Fruit fly (Drosophila melanogaster) whole organism: ENCODE measurements around the gene Ca-beta.
A peak's percentile ranks its signal among the peaks of the same experiment; 100 is the strongest.

Source experiments
- CG8478 ChIP-seq: fragments of >200 bp; optimal IDR thresholded peaks from 2 replicates; lab custom pipeline; 2018; ENCODE audit warnings: inconsistent platforms
- Dll ChIP-seq: fragments of >200 bp; optimal IDR thresholded peaks from 2 replicates; lab custom pipeline; 2017
- EcR ChIP-seq, 2 experiments: fragments of >200 bp; optimal IDR thresholded peaks; 2 replicates each; lab custom pipeline; 2017; ENCODE audit warnings: missing biosample characterization in 2 of 2, missing genetic modification characterization in 2 of 2, missing genetic modification reagents in 2 of 2
- pan ChIP-seq: fragments of >200 bp; optimal IDR thresholded peaks from 2 replicates; lab custom pipeline; 2017
- psq ChIP-seq: fragments of >200 bp; optimal IDR thresholded peaks from 2 replicates; lab custom pipeline; 2017
- usp ChIP-seq: fragments of >200 bp; optimal IDR thresholded peaks from 2 replicates; lab custom pipeline; 2017; ENCODE audit warnings: missing biosample characterization, missing genetic modification characterization, mixed read lengths

The Ca-beta gene

DNA sequence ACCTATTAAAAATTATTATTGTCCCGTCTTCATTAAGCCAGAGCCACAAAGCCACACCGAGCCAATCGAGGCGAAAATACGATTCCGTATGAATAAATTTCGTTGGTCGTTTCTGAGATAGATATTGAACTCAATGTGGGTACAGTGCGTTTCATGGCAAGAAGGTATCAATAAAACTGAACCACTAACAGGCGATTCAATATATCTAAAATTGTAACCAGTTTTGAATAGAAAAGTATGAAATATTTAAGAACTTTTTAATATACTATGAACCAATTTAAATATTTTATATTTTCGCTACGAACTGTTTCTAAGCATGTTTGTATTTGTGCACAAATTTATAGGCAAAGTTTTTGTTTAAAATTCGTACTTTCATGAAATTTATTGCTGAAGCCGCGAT lies 4.3 kb downstream of the Ca-beta start:
- no peak for TF ChIP-seq Dll
- no peak for TF ChIP-seq pan (lab: Kevin White, UChicago)
- TF ChIP-seq CG8478 = no peak
- TF ChIP-seq EcR (GFP tag; optimal IDR thresholded peaks at IDR 0.05; lab: Kevin White, UChicago) = no peak
- no peak for TF ChIP-seq psq (lab: Kevin White, UChicago)
- no peak for TF ChIP-seq usp (GFP tag; lab: Kevin White, UChicago)

DNA sequence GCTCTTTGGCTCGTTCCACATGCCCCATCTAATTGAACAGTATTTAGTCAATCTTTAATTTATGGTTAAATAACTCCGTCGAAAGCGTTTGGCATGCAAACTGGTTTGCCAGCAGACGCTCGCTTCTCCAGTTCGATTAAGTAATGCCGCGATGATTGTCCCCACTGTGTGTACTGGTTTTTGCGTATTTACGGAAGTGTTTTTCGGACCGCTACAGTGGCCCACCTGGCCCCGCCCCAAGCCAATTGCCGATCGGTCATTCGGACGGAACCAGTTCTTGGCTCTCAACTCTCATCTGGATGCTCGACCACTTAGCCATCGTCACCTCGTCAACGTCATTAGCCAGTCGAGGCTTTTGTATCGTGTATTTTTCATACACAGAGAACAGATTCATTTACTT lies 6.6 kb downstream of the Ca-beta start:
- no peak for TF ChIP-seq EcR (GFP tag; optimal IDR thresholded peaks at IDR 0.05; lab: Kevin White, UChicago)
- no peak for TF ChIP-seq psq (lab: Kevin White, UChicago)
- no peak for TF ChIP-seq Dll
- no peak for TF ChIP-seq pan (lab: Kevin White, UChicago)
- no peak for TF ChIP-seq CG8478
- TF ChIP-seq usp (GFP tag; lab: Kevin White, UChicago) = no peak

DNA sequence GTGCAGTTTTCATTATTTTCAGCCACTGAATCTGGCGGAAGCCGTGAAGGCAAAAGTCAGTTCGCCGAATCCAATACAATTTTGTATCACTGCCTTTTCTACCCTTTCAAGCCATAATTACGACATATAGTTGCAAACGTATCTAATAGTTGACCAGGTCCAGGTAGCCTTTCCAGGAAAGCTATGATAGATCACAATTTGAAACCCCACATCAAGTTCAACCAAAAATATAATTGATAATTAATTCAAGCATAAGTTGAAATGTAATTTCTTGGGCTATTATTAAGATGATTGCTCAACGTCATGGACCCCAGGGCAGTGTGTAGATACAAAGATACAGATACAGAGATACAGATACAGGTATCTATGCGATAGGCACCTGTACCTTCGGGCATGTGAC lies 7.1 kb downstream of the Ca-beta start:
- no peak for TF ChIP-seq psq (lab: Kevin White, UChicago)
- TF ChIP-seq EcR (GFP tag; optimal IDR thresholded peaks at IDR 0.05; lab: Kevin White, UChicago) = no peak
- no peak for TF ChIP-seq pan (lab: Kevin White, UChicago)
- TF ChIP-seq Dll = no peak
- TF ChIP-seq CG8478 = no peak
- TF ChIP-seq usp (GFP tag; lab: Kevin White, UChicago) = no peak

DNA sequence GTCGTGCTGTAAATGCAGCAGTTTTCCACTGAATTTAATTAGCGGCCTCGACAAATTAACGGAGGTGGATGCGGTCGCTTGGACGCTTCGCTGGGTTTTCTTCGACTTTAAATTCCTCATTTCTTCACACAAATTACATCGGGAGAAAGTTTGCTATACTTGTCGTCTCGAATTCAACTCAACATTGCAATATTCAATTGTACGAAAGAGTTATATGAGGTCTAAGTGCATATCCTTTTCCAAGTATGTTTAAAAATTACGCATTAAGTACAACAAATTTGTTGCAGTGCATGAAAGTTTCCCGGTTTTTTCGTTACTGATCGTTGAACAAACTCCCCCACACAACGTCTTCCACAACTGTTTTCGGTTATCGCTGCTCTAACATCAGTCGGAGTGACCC lies 10.7 kb downstream of the Ca-beta start:
- TF ChIP-seq psq (lab: Kevin White, UChicago) (no peak), usp (GFP tag; lab: Kevin White, UChicago) (no peak), CG8478 (no peak), EcR (GFP tag; optimal IDR thresholded peaks at IDR 0.05; lab: Kevin White, UChicago) (no peak), pan (lab: Kevin White, UChicago) (no peak)

DNA sequence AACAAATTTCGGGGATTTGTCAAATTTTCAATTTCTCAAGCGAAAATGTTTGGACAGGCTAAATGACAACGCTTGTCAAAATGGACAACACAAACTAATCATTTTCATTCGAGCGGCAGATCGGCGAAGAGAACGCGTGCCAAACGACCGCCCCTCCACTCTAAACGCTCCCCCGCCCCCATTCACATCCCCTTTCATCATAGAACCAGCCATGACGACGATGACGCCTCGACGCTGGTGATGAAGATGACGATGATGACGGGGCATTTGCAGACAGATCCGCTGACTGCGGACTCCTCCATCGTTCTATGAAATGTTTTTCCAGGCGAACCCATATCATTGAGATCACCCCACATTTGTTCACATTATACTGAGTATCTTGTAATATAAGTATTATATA lies 13.2 kb downstream of the Ca-beta start:
- no peak for TF ChIP-seq EcR (GFP tag; optimal IDR thresholded peaks at IDR 0.05; lab: Kevin White, UChicago)
- no peak for TF ChIP-seq CG8478
- TF ChIP-seq Dll = no peak
- no peak for TF ChIP-seq pan (lab: Kevin White, UChicago)
- no peak for TF ChIP-seq usp (GFP tag; lab: Kevin White, UChicago)
- no peak for TF ChIP-seq psq (lab: Kevin White, UChicago)

DNA sequence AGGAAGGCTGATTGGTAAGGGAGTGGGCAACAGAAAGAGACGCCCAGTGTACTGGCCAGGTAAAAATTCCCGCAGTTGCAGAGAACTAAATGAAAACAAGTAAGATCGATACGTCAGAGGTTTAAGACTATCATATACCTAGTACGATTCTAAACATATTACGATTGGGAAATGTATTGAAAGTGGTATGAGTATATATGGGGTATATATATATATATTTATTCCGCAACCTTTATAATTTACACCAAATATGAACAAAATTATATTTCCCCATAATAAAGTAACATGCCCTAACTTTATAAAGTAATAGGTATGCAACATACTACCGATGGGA lies 14.3 kb downstream of the Ca-beta start:
- TF ChIP-seq CG8478 (no peak), usp (GFP tag; lab: Kevin White, UChicago) (no peak), EcR (GFP tag; optimal IDR thresholded peaks at IDR 0.05; lab: Kevin White, UChicago) (no peak), psq (lab: Kevin White, UChicago) (no peak), pan (lab: Kevin White, UChicago) (peak; percentile 71)

DNA sequence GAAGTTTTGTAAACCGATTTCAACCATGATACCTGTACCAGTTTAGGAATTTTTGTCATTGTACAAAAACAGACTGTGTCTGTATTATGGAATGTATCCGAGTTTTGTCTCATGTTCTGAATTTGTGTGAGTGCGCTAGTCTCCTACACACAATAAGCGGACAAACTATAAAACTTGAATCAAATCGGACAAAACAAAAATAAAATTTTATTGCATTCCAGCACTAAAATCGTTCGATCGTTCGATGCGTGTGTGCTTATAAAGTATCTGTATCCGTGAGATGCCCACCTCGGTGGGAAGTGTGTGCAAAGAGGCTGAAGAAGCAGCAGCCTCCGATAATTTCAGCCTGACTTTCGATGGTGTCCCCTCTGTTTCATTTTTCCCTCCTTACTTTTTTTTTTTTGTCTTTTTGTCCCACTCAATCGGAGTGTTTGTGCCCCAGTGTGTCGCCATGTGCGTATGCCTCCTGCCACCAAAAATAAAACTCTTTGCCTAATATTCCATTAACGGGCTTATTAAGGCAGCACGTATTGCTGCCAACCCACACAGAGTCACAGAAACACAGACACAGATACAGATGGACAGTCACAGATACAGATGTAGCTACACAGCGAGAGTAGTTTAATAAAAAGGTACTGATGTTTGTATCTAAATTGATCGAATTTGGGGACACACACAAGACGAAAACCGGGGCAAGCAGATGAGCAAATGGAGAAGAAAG lies 14.8 kb downstream of the Ca-beta start:
- TF ChIP-seq Dll (no peak), CG8478 (no peak), pan (lab: Kevin White, UChicago) (no peak), usp (GFP tag; lab: Kevin White, UChicago) (no peak), EcR (GFP tag; optimal IDR thresholded peaks at IDR 0.05; lab: Kevin White, UChicago) (no peak), psq (lab: Kevin White, UChicago) (no peak)

DNA sequence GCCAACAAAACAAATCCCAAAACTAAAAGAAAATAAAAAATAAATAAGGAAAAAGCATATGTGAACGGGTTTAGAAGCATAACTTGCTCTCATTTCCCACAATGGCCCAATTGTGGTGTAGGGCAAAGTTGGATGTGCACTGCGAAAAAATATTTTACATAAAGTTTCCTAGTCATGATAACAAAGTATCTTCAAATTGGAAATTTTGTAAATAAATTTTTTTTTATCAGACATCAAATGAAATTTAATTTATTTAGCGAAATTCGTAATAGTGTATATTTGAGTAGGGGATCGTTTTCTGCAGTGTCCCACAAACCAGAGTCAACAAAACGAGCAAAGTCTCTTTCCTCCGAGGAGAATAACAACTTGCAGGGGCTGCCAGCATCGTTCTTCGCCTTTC lies 19.2 kb downstream of the Ca-beta start:
- TF ChIP-seq EcR (GFP tag; optimal IDR thresholded peaks at IDR 0.05; lab: Kevin White, UChicago) (no peak), usp (GFP tag; lab: Kevin White, UChicago) (no peak), CG8478 (no peak), pan (lab: Kevin White, UChicago) (no peak), Dll (no peak), psq (lab: Kevin White, UChicago) (no peak)

DNA sequence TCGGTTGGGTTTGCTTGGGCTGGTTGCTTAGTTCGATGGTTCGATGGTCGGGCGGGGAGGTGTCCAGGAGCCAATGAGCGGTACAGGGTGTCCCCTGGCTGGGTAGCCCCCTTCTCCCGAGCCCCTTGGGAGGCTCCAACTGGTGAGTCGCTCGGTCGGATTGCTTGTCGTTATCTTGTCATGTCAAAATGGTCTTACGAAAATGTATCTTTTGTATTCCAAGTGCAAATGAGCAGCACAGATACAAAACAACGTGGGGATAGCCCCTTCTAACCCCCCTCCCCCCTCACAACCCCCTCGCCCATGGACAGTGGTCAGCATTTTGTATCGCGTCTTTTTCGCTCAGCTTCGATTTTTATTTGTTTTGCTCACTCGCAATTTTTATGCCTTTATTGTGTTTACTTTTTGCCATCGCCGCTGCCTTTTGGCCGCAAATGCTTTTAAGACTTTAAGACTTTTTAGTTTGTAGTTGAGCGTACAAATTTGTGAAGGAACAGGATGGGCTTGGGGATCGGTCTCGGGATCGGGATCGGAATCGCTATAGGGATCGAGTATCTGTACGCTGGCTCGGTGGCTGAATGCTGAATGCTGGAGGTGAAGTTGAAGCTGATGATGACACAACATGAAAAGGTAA lies 20.6 kb downstream of the Ca-beta start:
- no peak for TF ChIP-seq EcR (GFP tag; optimal IDR thresholded peaks at IDR 0.05; lab: Kevin White, UChicago)
- no peak for TF ChIP-seq psq (lab: Kevin White, UChicago)
- TF ChIP-seq pan (lab: Kevin White, UChicago) = no peak
- TF ChIP-seq usp (GFP tag; lab: Kevin White, UChicago) = no peak
- no peak for TF ChIP-seq CG8478
- no peak for TF ChIP-seq Dll

DNA sequence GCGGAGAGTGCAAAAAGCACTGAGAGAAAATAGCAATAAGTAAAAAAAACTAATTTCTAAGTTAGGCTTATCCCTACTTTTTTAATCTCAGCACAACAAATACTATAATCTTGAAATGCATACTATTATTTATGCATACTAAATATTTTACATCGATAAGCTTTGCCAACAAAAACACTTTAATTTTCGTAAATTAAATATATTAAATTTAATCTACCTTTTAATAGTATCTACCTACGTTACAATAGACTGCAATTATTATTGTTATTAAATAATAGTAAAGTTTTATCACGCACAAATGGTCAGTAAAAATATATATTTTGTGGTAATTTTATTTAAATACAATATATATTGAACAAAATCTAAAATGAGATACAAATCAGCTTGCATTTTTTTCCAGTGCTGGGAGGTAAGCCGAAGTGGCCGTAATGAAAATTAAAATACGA lies 21.2 kb downstream of the Ca-beta start:
- no peak for TF ChIP-seq CG8478
- TF ChIP-seq psq (lab: Kevin White, UChicago) = no peak
- no peak for TF ChIP-seq usp (GFP tag; lab: Kevin White, UChicago)
- no peak for TF ChIP-seq EcR (GFP tag; optimal IDR thresholded peaks at IDR 0.05; lab: Kevin White, UChicago)
- TF ChIP-seq Dll = no peak
- no peak for TF ChIP-seq pan (lab: Kevin White, UChicago)

DNA sequence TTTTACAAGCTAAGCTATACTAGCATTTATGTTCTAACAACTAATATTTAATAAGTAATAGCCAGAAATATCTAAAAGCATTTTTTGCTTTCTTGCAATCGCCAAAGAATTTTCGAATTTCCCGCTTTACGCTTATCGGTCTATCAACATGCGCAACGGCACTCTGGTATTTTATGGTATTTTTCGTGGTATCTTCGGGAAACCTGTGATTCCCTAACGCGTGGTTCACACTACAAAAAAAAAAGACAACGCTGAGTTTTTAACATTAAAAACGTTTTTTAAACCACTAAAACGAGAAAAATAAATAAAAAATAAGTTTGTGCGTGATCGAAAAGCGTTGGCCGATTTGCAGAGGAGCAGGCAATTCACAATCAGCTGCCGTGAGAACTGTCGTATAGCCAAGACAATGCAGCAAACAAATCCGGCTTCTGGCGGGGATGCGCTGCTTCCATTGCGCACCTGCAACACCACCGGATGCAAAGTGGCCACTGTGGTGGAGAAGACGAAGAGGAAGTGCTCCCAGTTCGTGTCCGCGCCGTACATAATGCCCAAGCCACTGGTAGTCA lies 24.4 kb downstream of the Ca-beta start, which contains the start of gene Boh2:
Boh2 (plus strand) TSS at position 207 of the 566 bp plus-strand sequence.
- no peak for TF ChIP-seq CG8478
- TF ChIP-seq psq (lab: Kevin White, UChicago) = no peak
- no peak for TF ChIP-seq EcR (GFP tag; optimal IDR thresholded peaks at IDR 0.05; lab: Kevin White, UChicago)
- TF ChIP-seq pan (lab: Kevin White, UChicago) = no peak
- no peak for TF ChIP-seq usp (GFP tag; lab: Kevin White, UChicago)
- TF ChIP-seq Dll = no peak

DNA sequence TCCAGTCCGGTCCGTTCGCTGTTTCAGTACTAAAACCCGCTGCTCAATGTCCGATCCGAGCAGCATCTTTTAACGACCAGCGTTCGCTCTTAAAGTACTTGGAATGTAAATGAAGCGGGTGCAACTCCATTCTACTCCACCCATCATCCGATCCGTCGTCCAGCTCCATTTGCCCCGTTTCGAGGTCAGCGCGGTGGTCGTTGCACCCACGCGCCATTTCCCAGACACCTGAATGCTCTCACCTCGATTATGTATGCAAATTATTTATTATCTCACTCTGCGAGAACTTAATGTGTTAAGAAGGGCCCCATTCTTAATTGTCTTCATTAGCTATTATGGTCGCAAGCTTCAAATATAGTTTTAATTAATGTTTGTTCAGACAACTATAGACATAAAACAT lies 25.0 kb downstream of the Ca-beta start:
- no peak for TF ChIP-seq pan (lab: Kevin White, UChicago)
- TF ChIP-seq CG8478 = no peak
- TF ChIP-seq Dll = no peak
- TF ChIP-seq psq (lab: Kevin White, UChicago) = no peak
- no peak for TF ChIP-seq EcR (GFP tag; optimal IDR thresholded peaks at IDR 0.05; lab: Kevin White, UChicago)
- no peak for TF ChIP-seq usp (GFP tag; lab: Kevin White, UChicago)
